Fruit fly (Drosophila melanogaster) whole organism, embryonic: ENCODE measurements around the gene Cp18.
A peak's percentile ranks its signal among the peaks of the same experiment; 100 is the strongest.

Experiments
- B-H1 ChIP-seq: fragments of 200-800 bp; sonication (Bioruptor generic); IDR thresholded peaks from 3 replicates; pipeline ENCODE4 v1.3.6; 2022; ENCODE audit warnings: missing biosample characterization, missing genetic modification characterization
- CG10274 ChIP-seq: fragments of 200-800 bp; sonication (Bioruptor generic); optimal IDR thresholded peaks from 3 replicates; lab custom pipeline; 2017; ENCODE audit warnings: missing biosample characterization, mild to moderate bottlenecking, missing genetic modification characterization
- CG10431 ChIP-seq: fragments of 200-800 bp; sonication (Bioruptor generic); optimal IDR thresholded peaks from 3 replicates; lab custom pipeline; 2018; ENCODE audit warnings: missing biosample characterization, mild to moderate bottlenecking, missing genetic modification characterization
- CG11085 ChIP-seq: fragments of 200-800 bp; sonication (Bioruptor generic); IDR thresholded peaks from 2 replicates; pipeline ENCODE4 v1.3.6; 2022; ENCODE audit warnings: missing biosample characterization, missing genetic modification characterization
- CG13894 ChIP-seq: fragments of 200-800 bp; sonication (Bioruptor generic); optimal IDR thresholded peaks from 3 replicates; lab custom pipeline; 2018; ENCODE audit warnings: missing biosample characterization, mild to moderate bottlenecking, missing genetic modification characterization, moderate library complexity
- CG14050 ChIP-seq: fragments of 200-800 bp; sonication (Bioruptor generic); IDR thresholded peaks from 3 replicates; pipeline ENCODE4 v1.3.6; 2022; ENCODE audit warnings: missing biosample characterization, missing genetic modification characterization
- CG14667 ChIP-seq: fragments of 200-800 bp; sonication (Bioruptor generic); IDR thresholded peaks from 2 replicates; pipeline ENCODE4 v1.3.6; 2022; ENCODE audit warnings: missing biosample characterization, missing genetic modification characterization
- CG1603 ChIP-seq: fragments of 200-800 bp; sonication (Bioruptor generic); optimal IDR thresholded peaks from 2 replicates; lab custom pipeline; 2019; ENCODE audit warnings: missing biosample characterization, mild to moderate bottlenecking, missing genetic modification characterization, moderate library complexity
- CG17912 ChIP-seq: fragments of 200-800 bp; sonication (Bioruptor generic); optimal IDR thresholded peaks from 2 replicates; lab custom pipeline; 2018; ENCODE audit warnings: missing biosample characterization, mild to moderate bottlenecking, missing genetic modification characterization
- CG18262 ChIP-seq: fragments of 200-800 bp; optimal IDR thresholded peaks from 3 replicates; lab custom pipeline; 2019; ENCODE audit warnings: missing biosample characterization, mild to moderate bottlenecking, missing genetic modification characterization, moderate library complexity
- CG2202 ChIP-seq: fragments of 200-800 bp; sonication (Bioruptor generic); optimal IDR thresholded peaks from 2 replicates; lab custom pipeline; 2018; ENCODE audit warnings: missing biosample characterization, mild to moderate bottlenecking, missing genetic modification characterization
- CG2712 ChIP-seq: fragments of 200-800 bp; optimal IDR thresholded peaks from 3 replicates; lab custom pipeline; 2019; ENCODE audit warnings: missing biosample characterization, mild to moderate bottlenecking, missing genetic modification characterization, moderate library complexity
- CG30431 ChIP-seq: fragments of 200-800 bp; sonication (Bioruptor generic); optimal IDR thresholded peaks from 2 replicates; lab custom pipeline; 2017; ENCODE audit warnings: missing biosample characterization, missing genetic modification characterization
- CG4360 ChIP-seq: fragments of 200-800 bp; sonication (Bioruptor generic); IDR thresholded peaks from 2 replicates; pipeline ENCODE4 v1.3.6; 2022; ENCODE audit warnings: missing biosample characterization, missing genetic modification characterization
- CG4617 ChIP-seq: fragments of 200-800 bp; sonication (Bioruptor generic); optimal IDR thresholded peaks from 3 replicates; lab custom pipeline; 2016; ENCODE audit warnings: missing biosample characterization, missing genetic modification characterization, borderline replicate concordance
- CG4854 ChIP-seq: fragments of 200-800 bp; sonication (Bioruptor generic); optimal IDR thresholded peaks from 2 replicates; lab custom pipeline; 2016; ENCODE audit warnings: missing biosample characterization, missing genetic modification characterization, inconsistent platforms
- CG6854 ChIP-seq: fragments of 200-800 bp; sonication (Bioruptor generic); optimal IDR thresholded peaks from 3 replicates; lab custom pipeline; 2017; ENCODE audit warnings: missing biosample characterization, mild to moderate bottlenecking, missing genetic modification characterization
- CG8089 ChIP-seq: fragments of 200-800 bp; sonication (Bioruptor generic); optimal IDR thresholded peaks from 3 replicates; lab custom pipeline; 2016; ENCODE audit warnings: missing biosample characterization, missing genetic modification characterization
- CG9817 ChIP-seq: fragments of 200-800 bp; sonication (Bioruptor generic); optimal IDR thresholded peaks from 2 replicates; lab custom pipeline; 2018; ENCODE audit warnings: missing biosample characterization, mild to moderate bottlenecking, missing genetic modification characterization, moderate library complexity
- D19B ChIP-seq: fragments of 200-800 bp; sonication (Bioruptor generic); optimal IDR thresholded peaks from 2 replicates; lab custom pipeline; 2017; ENCODE audit warnings: missing biosample characterization, mild to moderate bottlenecking, missing genetic modification characterization
- Ets97D ChIP-seq: fragments of 200-800 bp; sonication (Bioruptor generic); optimal IDR thresholded peaks from 3 replicates; lab custom pipeline; 2016; ENCODE audit warnings: missing biosample characterization, missing genetic modification characterization
- GATAe ChIP-seq: fragments of 200-800 bp; sonication (Bioruptor generic); conservative IDR thresholded peaks from 2 replicates; pipeline ENCODE4 v1.3.6; 2022; ENCODE audit warnings: missing biosample characterization, missing genetic modification characterization
- Ptx1 ChIP-seq: fragments of 200-800 bp; sonication (Bioruptor generic); IDR thresholded peaks from 2 replicates; pipeline ENCODE4 v1.3.6; 2022; ENCODE audit warnings: missing biosample characterization, missing genetic modification characterization
- Ravus ChIP-seq: fragments of 200-800 bp; sonication (Bioruptor generic); IDR thresholded peaks from 2 replicates; pipeline ENCODE4 v1.3.6; 2022; ENCODE audit warnings: missing biosample characterization, missing genetic modification characterization
- Sox100B ChIP-seq: fragments of 200-800 bp; sonication (Bioruptor generic); optimal IDR thresholded peaks from 3 replicates; lab custom pipeline; 2018; ENCODE audit warnings: missing biosample characterization, mild to moderate bottlenecking, missing genetic modification characterization
- Stat92E ChIP-seq, 3 experiments: fragments of >200 bp in 2 of 3; fragments of 200-800 bp in 1 of 3; sonication (Bioruptor generic) in 1 of 3; optimal IDR thresholded peaks; 2 replicates each; lab custom pipeline; 2017 to 2019; ENCODE audit warnings: missing biosample characterization in 3 of 3, missing genetic modification characterization in 3 of 3, mild to moderate bottlenecking in 1 of 3, moderate library complexity in 1 of 3
- Vsx1 ChIP-seq: fragments of 200-800 bp; sonication (Bioruptor generic); optimal IDR thresholded peaks from 2 replicates; lab custom pipeline; 2017; ENCODE audit warnings: missing biosample characterization, mild to moderate bottlenecking, missing genetic modification characterization, missing genetic modification reagents
- Xbp1 ChIP-seq: fragments of 200-800 bp; sonication (Bioruptor generic); optimal IDR thresholded peaks from 3 replicates; lab custom pipeline; 2016; ENCODE audit warnings: missing biosample characterization, mild to moderate bottlenecking, missing genetic modification characterization
- al ChIP-seq: fragments of 200-800 bp; sonication (Bioruptor generic); IDR thresholded peaks from 2 replicates; pipeline ENCODE4 v1.3.6; 2022; ENCODE audit warnings: missing biosample characterization, missing genetic modification characterization
- ash1 ChIP-seq: fragments of 200-800 bp; sonication (Bioruptor generic); optimal IDR thresholded peaks from 2 replicates; lab custom pipeline; 2018; ENCODE audit warnings: missing biosample characterization, mild to moderate bottlenecking, missing genetic modification characterization
- bigmax ChIP-seq: fragments of 200-800 bp; sonication (Bioruptor generic); optimal IDR thresholded peaks from 2 replicates; lab custom pipeline; 2018; ENCODE audit warnings: missing biosample characterization, mild to moderate bottlenecking, missing genetic modification characterization
- caup ChIP-seq: fragments of 200-800 bp; sonication (Bioruptor generic); optimal IDR thresholded peaks from 3 replicates; lab custom pipeline; 2017; ENCODE audit warnings: missing biosample characterization, mild to moderate bottlenecking, missing genetic modification characterization, moderate library complexity; ENCODE audit not compliant: severe bottlenecking
- disco-r ChIP-seq: fragments of 200-800 bp; sonication (Bioruptor generic); optimal IDR thresholded peaks from 2 replicates; lab custom pipeline; 2016; ENCODE audit warnings: missing biosample characterization, missing genetic modification characterization
- dm ChIP-seq: fragments of 200-800 bp; sonication (Bioruptor generic); optimal IDR thresholded peaks from 3 replicates; lab custom pipeline; 2016; ENCODE audit warnings: missing biosample characterization, missing genetic modification characterization
- eyg ChIP-seq: fragments of 200-800 bp; sonication (Bioruptor generic); optimal IDR thresholded peaks from 3 replicates; lab custom pipeline; 2016; ENCODE audit warnings: missing biosample characterization, missing genetic modification characterization
- gro ChIP-seq: fragments of 200-800 bp; sonication (Bioruptor generic); optimal IDR thresholded peaks from 2 replicates; lab custom pipeline; 2016; ENCODE audit warnings: missing biosample characterization, missing genetic modification characterization
- her ChIP-seq: fragments of 200-800 bp; sonication (Bioruptor generic); optimal IDR thresholded peaks from 2 replicates; lab custom pipeline; 2016; ENCODE audit warnings: missing biosample characterization, missing genetic modification characterization
- jing ChIP-seq: fragments of 200-800 bp; sonication (Bioruptor generic); optimal IDR thresholded peaks from 2 replicates; lab custom pipeline; 2018; ENCODE audit warnings: missing biosample characterization, mild to moderate bottlenecking, missing genetic modification characterization
- lbe ChIP-seq: fragments of 200-800 bp; sonication (Bioruptor generic); optimal IDR thresholded peaks from 2 replicates; lab custom pipeline; 2016; ENCODE audit warnings: missing biosample characterization, mild to moderate bottlenecking, missing genetic modification characterization
- lov ChIP-seq, 2 experiments: fragments of 200-800 bp in 1 of 2; fragments of >200 bp in 1 of 2; sonication (Bioruptor generic) in 1 of 2; IDR thresholded peaks in 1 of 2; optimal IDR thresholded peaks in 1 of 2; 2 replicates in 1 of 2; 3 replicates in 1 of 2; pipeline versions ENCODE4 v1.3.6 to Lab custom; 2017 to 2022; ENCODE audit warnings: missing biosample characterization in 1 of 2, missing genetic modification characterization in 1 of 2
- nerfin-1 ChIP-seq: fragments of 200-800 bp; sonication (Bioruptor generic); optimal IDR thresholded peaks from 3 replicates; lab custom pipeline; 2019; ENCODE audit warnings: missing biosample characterization, mild to moderate bottlenecking, missing genetic modification characterization, moderate library complexity
- phol ChIP-seq: fragments of 200-800 bp; sonication (Bioruptor generic); optimal IDR thresholded peaks from 3 replicates; lab custom pipeline; 2018; ENCODE audit warnings: missing biosample characterization, mild to moderate bottlenecking, missing genetic modification characterization, moderate library complexity
- sisA ChIP-seq: fragments of 200-800 bp; sonication (Bioruptor generic); IDR thresholded peaks from 2 replicates; pipeline ENCODE4 v1.3.6; 2022; ENCODE audit warnings: missing biosample characterization, missing genetic modification characterization
- stwl ChIP-seq: fragments of 200-800 bp; sonication (Bioruptor generic); optimal IDR thresholded peaks from 3 replicates; lab custom pipeline; 2018; ENCODE audit warnings: missing biosample characterization, mild to moderate bottlenecking, missing genetic modification characterization, moderate library complexity
- tll ChIP-seq, 2 experiments: fragments of 200-800 bp in 1 of 2; fragments of >200 bp in 1 of 2; sonication (Bioruptor generic) in 1 of 2; optimal IDR thresholded peaks; 2 replicates each; lab custom pipeline; 2017 to 2019; ENCODE audit warnings: missing biosample characterization in 2 of 2, missing genetic modification characterization in 2 of 2, mild to moderate bottlenecking in 1 of 2, moderate library complexity in 1 of 2
- tup ChIP-seq: fragments of 200-800 bp; sonication (Bioruptor generic); optimal IDR thresholded peaks from 2 replicates; lab custom pipeline; 2016; ENCODE audit warnings: missing biosample characterization, mild to moderate bottlenecking, missing genetic modification characterization, moderate library complexity
- vfl ChIP-seq: fragments of 200-800 bp; sonication (Bioruptor generic); optimal IDR thresholded peaks from 2 replicates; lab custom pipeline; 2016; ENCODE audit warnings: missing biosample characterization, missing genetic modification characterization
- z ChIP-seq: fragments of 200-800 bp; sonication (Bioruptor generic); IDR thresholded peaks from 3 replicates; pipeline ENCODE4 v1.3.6; 2022; ENCODE audit warnings: missing biosample characterization, missing genetic modification characterization
- zen ChIP-seq: fragments of 200-800 bp; sonication (Bioruptor generic); optimal IDR thresholded peaks from 3 replicates; lab custom pipeline; 2018; ENCODE audit warnings: missing biosample characterization, mild to moderate bottlenecking, missing genetic modification characterization, moderate library complexity
- zen2 ChIP-seq: fragments of 200-800 bp; sonication (Bioruptor generic); IDR thresholded peaks from 3 replicates; pipeline ENCODE4 v1.3.6; 2022; ENCODE audit warnings: missing biosample characterization, missing genetic modification characterization; ENCODE audit not compliant: partially characterized antibody

Cp18 gene

dm6 chr3L:8748839-8749238 lies 22.2 kb downstream of the Cp18 start (continued):
- TF ChIP-seq CG30431 (GFP tag; lab: Kevin White, UChicago), result peak; percentile 17
- TF ChIP-seq dm (GFP tag; lab: Kevin White, UChicago), result no peak
- no peak for TF ChIP-seq CG8089 (GFP tag; lab: Kevin White, UChicago)
- TF ChIP-seq tup (GFP tag; lab: Kevin White, UChicago), result no peak
- peak; percentile 65 for TF ChIP-seq stwl
- no peak for TF ChIP-seq lov (optimal IDR thresholded peaks at IDR 0.05; lab: Kevin White, UChicago)
- TF ChIP-seq lov (GFP tag; IDR thresholded peaks at IDR 0.05; lab: Robert Waterston, UW), result no peak
- TF ChIP-seq nerfin-1, result no peak
- TF ChIP-seq CG2712 (tag; lab: Kevin White, UChicago), result peak; percentile 32
- TF ChIP-seq CG4617 (GFP tag; lab: Kevin White, UChicago), result no peak
- TF ChIP-seq tll (GFP tag; optimal IDR thresholded peaks at IDR 0.05; lab: Kevin White, UChicago), result no peak
- no peak for TF ChIP-seq CG14050 (GFP tag; lab: Robert Waterston, UW)
- TF ChIP-seq CG4854 (GFP tag; lab: Kevin White, UChicago), result no peak
- TF ChIP-seq CG1603 (tag; lab: Kevin White, UChicago), result peak; percentile 38
- no peak for TF ChIP-seq vfl (GFP tag; lab: Kevin White, UChicago)
- TF ChIP-seq caup (GFP tag; lab: Kevin White, UChicago), result no peak
- peak; percentile 51 for TF ChIP-seq phol (tag; lab: Kevin White, UChicago)
- TF ChIP-seq D19B (GFP tag; lab: Kevin White, UChicago), result no peak
- no peak for TF ChIP-seq CG6854 (GFP tag; lab: Kevin White, UChicago)
- no peak for TF ChIP-seq z (GFP tag; lab: Robert Waterston, UW)
- no peak for TF ChIP-seq eyg (GFP tag; lab: Kevin White, UChicago)
- no peak for TF ChIP-seq CG2202
- TF ChIP-seq CG11085 (GFP tag; lab: Robert Waterston, UW), result peak; percentile 67
- TF ChIP-seq CG14667 (GFP tag; lab: Robert Waterston, UW), result 0 out of 2 replicates have a peak, but pooled peaks have one; percentile 15
- TF ChIP-seq Sox100B (GFP tag; lab: Kevin White, UChicago), result no peak
- TF ChIP-seq ash1 (GFP tag; lab: Kevin White, UChicago), result no peak
- no peak for TF ChIP-seq CG13894 (tag; lab: Kevin White, UChicago)
- TF ChIP-seq CG18262 (tag; lab: Kevin White, UChicago), result no peak
- TF ChIP-seq Xbp1 (GFP tag; lab: Kevin White, UChicago), result peak; percentile 70
- peak; percentile 19 for TF ChIP-seq Ets97D
- TF ChIP-seq CG17912 (GFP tag; lab: Kevin White, UChicago), result peak; percentile 3
- no peak for TF ChIP-seq disco-r (GFP tag; lab: Kevin White, UChicago)
- TF ChIP-seq Ravus, result no peak; the same call in 1 of the 2 replicates
- TF ChIP-seq her (GFP tag; lab: Kevin White, UChicago), result no peak
- no peak for TF ChIP-seq gro (GFP tag; lab: Kevin White, UChicago)
- TF ChIP-seq bigmax, result no peak
- TF ChIP-seq zen2 (GFP tag; lab: Robert Waterston, UW), result no peak
- TF ChIP-seq B-H1, result peak; percentile 28; the same call in 1 of the 3 replicates
- TF ChIP-seq lbe, result no peak
- TF ChIP-seq CG10274 (GFP tag; lab: Kevin White, UChicago), result no peak
- TF ChIP-seq sisA (GFP tag; lab: Robert Waterston, UW), result peak; percentile 57
- peak; percentile 22 for TF ChIP-seq zen
- TF ChIP-seq jing (GFP tag; lab: Kevin White, UChicago), result no peak
- TF ChIP-seq GATAe (GFP tag; lab: Robert Waterston, UW), result no peak
- peak; percentile 51 for TF ChIP-seq CG9817 (tag; lab: Kevin White, UChicago)
- no peak for TF ChIP-seq Vsx1 (GFP tag; lab: Kevin White, UChicago)
- TF ChIP-seq Ptx1 (GFP tag; lab: Robert Waterston, UW), result peak; percentile 71
- no peak for TF ChIP-seq CG4360 (GFP tag; lab: Robert Waterston, UW)
- no peak for TF ChIP-seq al (GFP tag; lab: Robert Waterston, UW)
- TF ChIP-seq CG10431, result no peak
- no peak for TF ChIP-seq Stat92E (GFP tag; optimal IDR thresholded peaks at IDR 0.05; lab: Kevin White, UChicago)
